Fruit fly (Drosophila melanogaster) whole organism, wandering third instar larva: ENCODE measurements around the gene ATbp.
A peak's percentile ranks its signal among the peaks of the same experiment; 100 is the strongest.

Source experiments
- Abd-B ChIP-seq: fragments of >200 bp; optimal IDR thresholded peaks from 2 replicates; lab custom pipeline; 2017; ENCODE audit warnings: missing biosample characterization, missing genetic modification characterization
- CG32264 ChIP-seq: fragments of 200-800 bp; sonication (Bioruptor generic); optimal IDR thresholded peaks from 2 replicates; lab custom pipeline; 2016; ENCODE audit warnings: missing biosample characterization, missing genetic modification characterization
- CG9705 ChIP-seq: fragments of 200-800 bp; sonication (Bioruptor generic); optimal IDR thresholded peaks from 2 replicates; lab custom pipeline; 2018; ENCODE audit warnings: missing biosample characterization, mild to moderate bottlenecking, missing genetic modification characterization
- CrebA ChIP-seq: fragments of 200-800 bp; sonication (Bioruptor generic); optimal IDR thresholded peaks from 2 replicates; lab custom pipeline; 2016; ENCODE audit warnings: missing biosample characterization, mild to moderate bottlenecking, missing genetic modification characterization, borderline replicate concordance
- GATAd ChIP-seq: sonication (Bioruptor generic); optimal IDR thresholded peaks from 2 replicates; lab custom pipeline; 2016; ENCODE audit warnings: missing biosample characterization, missing genetic modification characterization
- HLH106 ChIP-seq: fragments of 200-800 bp; optimal IDR thresholded peaks from 3 replicates; lab custom pipeline; 2019; ENCODE audit warnings: missing biosample characterization, mild to moderate bottlenecking, missing genetic modification characterization, moderate library complexity
- Hnf4 ChIP-seq: fragments of 200-800 bp; sonication (Bioruptor generic); optimal IDR thresholded peaks from 2 replicates; lab custom pipeline; 2016; ENCODE audit warnings: missing biosample characterization, mild to moderate bottlenecking, missing genetic modification characterization
- Hr78 ChIP-seq: fragments of >200 bp; optimal IDR thresholded peaks from 2 replicates; lab custom pipeline; 2017; ENCODE audit warnings: missing biosample characterization, missing genetic modification characterization
- Jra ChIP-seq: sonication (Bioruptor generic); optimal IDR thresholded peaks from 2 replicates; lab custom pipeline; 2016; ENCODE audit warnings: missing biosample characterization, missing genetic modification characterization
- Myc ChIP-seq: fragments of >200 bp; optimal IDR thresholded peaks from 2 replicates; lab custom pipeline; 2017
- OdsH ChIP-seq: fragments of 200-800 bp; sonication (Bioruptor generic); optimal IDR thresholded peaks from 2 replicates; lab custom pipeline; 2016; ENCODE audit warnings: missing biosample characterization, mild to moderate bottlenecking, missing genetic modification characterization
- Rel ChIP-seq, 2 experiments: fragments of 200-800 bp; sonication (Bioruptor generic) in 1 of 2; optimal IDR thresholded peaks; 2 replicates in 1 of 2; 3 replicates in 1 of 2; lab custom pipeline; 2016 to 2019; ENCODE audit warnings: mild to moderate bottlenecking in 2 of 2, missing biosample characterization in 2 of 2, missing genetic modification characterization in 2 of 2, moderate library complexity in 1 of 2
- Sp1 ChIP-seq: fragments of 200-800 bp; sonication (Bioruptor generic); optimal IDR thresholded peaks from 3 replicates; lab custom pipeline; 2019; ENCODE audit warnings: missing biosample characterization, mild to moderate bottlenecking, missing genetic modification characterization, moderate library complexity
- br ChIP-seq: fragments of 200-800 bp; sonication (Bioruptor generic); optimal IDR thresholded peaks from 2 replicates; lab custom pipeline; 2016; ENCODE audit warnings: missing biosample characterization, missing genetic modification characterization
- brk ChIP-seq: fragments of 200-800 bp; sonication (Bioruptor generic); optimal IDR thresholded peaks from 2 replicates; lab custom pipeline; 2016; ENCODE audit warnings: missing biosample characterization, mild to moderate bottlenecking, missing genetic modification characterization
- dl ChIP-seq, 2 experiments: fragments of 175-275, 200-275 bp in 1 of 2; fragments of 200-275 bp in 1 of 2; sonication (Bioruptor generic); optimal IDR thresholded peaks; lab custom pipeline; 2018; ENCODE audit warnings: mild to moderate bottlenecking in 2 of 2, missing biosample characterization in 2 of 2, missing genetic modification characterization in 2 of 2, moderate library complexity in 2 of 2; ENCODE audit not compliant: partially characterized antibody in 2 of 2, insufficient read depth in 1 of 2
- dsf ChIP-seq: sonication (Bioruptor generic); optimal IDR thresholded peaks from 2 replicates; lab custom pipeline; 2016; ENCODE audit warnings: missing biosample characterization, missing genetic modification characterization, borderline replicate concordance
- ey ChIP-seq: fragments of 200-800 bp; sonication (Bioruptor generic); optimal IDR thresholded peaks from 2 replicates; lab custom pipeline; 2016; ENCODE audit warnings: missing biosample characterization, missing genetic modification characterization
- fru ChIP-seq: fragments of 200-800 bp; sonication (Bioruptor generic); optimal IDR thresholded peaks from 3 replicates; lab custom pipeline; 2016; ENCODE audit warnings: missing biosample characterization, mild to moderate bottlenecking, missing genetic modification characterization
- h ChIP-seq: fragments of 200-800 bp; sonication (Bioruptor generic); optimal IDR thresholded peaks from 3 replicates; lab custom pipeline; 2016; ENCODE audit warnings: missing biosample characterization, mild to moderate bottlenecking, missing genetic modification characterization
- jim ChIP-seq: fragments of 175-275, 200-325 bp; sonication (Bioruptor generic); optimal IDR thresholded peaks from 2 replicates; lab custom pipeline; 2016; ENCODE audit warnings: missing biosample characterization, mild to moderate bottlenecking, missing genetic modification characterization
- lola ChIP-seq: fragments of >200 bp; optimal IDR thresholded peaks from 2 replicates; lab custom pipeline; 2017; ENCODE audit warnings: missing biosample characterization, missing genetic modification characterization
- pan ChIP-seq: fragments of >200 bp; optimal IDR thresholded peaks from 2 replicates; lab custom pipeline; 2017
- psq ChIP-seq: fragments of 200-800 bp; sonication (Bioruptor generic); optimal IDR thresholded peaks from 3 replicates; lab custom pipeline; 2017; ENCODE audit warnings: missing biosample characterization, mild to moderate bottlenecking, missing genetic modification characterization, moderate library complexity
- rgr ChIP-seq: fragments of 200-800 bp; sonication (Bioruptor generic); optimal IDR thresholded peaks from 3 replicates; lab custom pipeline; 2016; ENCODE audit warnings: missing biosample characterization, mild to moderate bottlenecking, missing genetic modification characterization
- sage ChIP-seq: fragments of 200-800 bp; sonication (Bioruptor generic); optimal IDR thresholded peaks from 2 replicates; lab custom pipeline; 2016; ENCODE audit warnings: missing biosample characterization, mild to moderate bottlenecking, missing genetic modification characterization
- tai ChIP-seq: sonication (Bioruptor generic); optimal IDR thresholded peaks from 2 replicates; lab custom pipeline; 2016; ENCODE audit warnings: missing biosample characterization, missing genetic modification characterization
- usp ChIP-seq: fragments of >200 bp; optimal IDR thresholded peaks from 2 replicates; lab custom pipeline; 2017; ENCODE audit warnings: missing biosample characterization, missing genetic modification characterization
- woc ChIP-seq: sonication (Bioruptor generic); optimal IDR thresholded peaks from 2 replicates; lab custom pipeline; 2016; ENCODE audit warnings: missing biosample characterization, mild to moderate bottlenecking, missing genetic modification characterization

The ATbp gene

dm6 chrX:23082407-23082905 lies 23.3 kb upstream of the ATbp start, which contains the start of the genes CG17163 and CG17168:
TSS of gene CG17163 (minus strand) at chrX:23082709.
TSS of gene CG17168 (plus strand) at chrX:23082738.
- TF ChIP-seq Hnf4 (GFP tag; lab: Kevin White, UChicago): no peak
- no peak for TF ChIP-seq psq (GFP tag; lab: Kevin White, UChicago)
- TF ChIP-seq Myc (lab: Kevin White, UChicago): no peak
- TF ChIP-seq CG9705 (GFP tag; lab: Kevin White, UChicago): no peak
- no peak for TF ChIP-seq Rel (GFP tag; optimal IDR thresholded peaks at IDR 0.05; lab: Kevin White, UChicago)
- TF ChIP-seq Rel (tag; optimal IDR thresholded peaks at IDR 0.05; lab: Kevin White, UChicago): peak; percentile 46
- TF ChIP-seq rgr (GFP tag; lab: Kevin White, UChicago): no peak

- TF ChIP-seq brk: no peak
- no peak for TF ChIP-seq rgr (GFP tag; lab: Kevin White, UChicago)
- TF ChIP-seq usp: no peak
- TF ChIP-seq fru (GFP tag; lab: Kevin White, UChicago): no peak
- no peak for TF ChIP-seq CG9705 (GFP tag; lab: Kevin White, UChicago)
- TF ChIP-seq GATAd (GFP tag; lab: Kevin White, UChicago): no peak
- no peak for TF ChIP-seq CrebA (GFP tag; lab: Kevin White, UChicago)
- TF ChIP-seq ey (GFP tag; lab: Kevin White, UChicago): no peak
- TF ChIP-seq OdsH (GFP tag; lab: Kevin White, UChicago): no peak
- no peak for TF ChIP-seq Myc (lab: Kevin White, UChicago)
- no peak for TF ChIP-seq sage (GFP tag; lab: Kevin White, UChicago)
- TF ChIP-seq CG32264 (GFP tag; lab: Kevin White, UChicago): no peak
- no peak for TF ChIP-seq Sp1
Measured at dm6 chrX:23084372-23084771, 21.4 kb upstream of the ATbp start, which contains the start of gene CG17169. TSS of gene CG17169 (plus strand) at chrX:23084672.

dm6 chrX:23089087-23089732 lies 16.6 kb upstream of the ATbp start:
- no peak for TF ChIP-seq pan (lab: Kevin White, UChicago)
- TF ChIP-seq Abd-B: no peak
- TF ChIP-seq Rel (GFP tag; optimal IDR thresholded peaks at IDR 0.05; lab: Kevin White, UChicago): no peak
- no peak for TF ChIP-seq Rel (tag; optimal IDR thresholded peaks at IDR 0.05; lab: Kevin White, UChicago)
- no peak for TF ChIP-seq woc
- no peak for TF ChIP-seq dl (GFP tag; optimal IDR thresholded peaks at IDR 0.05; lab: Kevin White, UChicago; ENCODE audit: insufficient read depth in 1 of 2, partially characterized antibody in 2 of 2)
- TF ChIP-seq Jra (GFP tag; lab: Kevin White, UChicago): no peak
- TF ChIP-seq lola (GFP tag; lab: Kevin White, UChicago): no peak
- TF ChIP-seq sage (GFP tag; lab: Kevin White, UChicago): no peak
- TF ChIP-seq brk: no peak
- TF ChIP-seq jim (GFP tag; lab: Kevin White, UChicago): no peak
- no peak for TF ChIP-seq br (GFP tag; lab: Kevin White, UChicago)
- no peak for TF ChIP-seq psq (GFP tag; lab: Kevin White, UChicago)
- no peak for TF ChIP-seq GATAd (GFP tag; lab: Kevin White, UChicago)
- TF ChIP-seq, all 38 proteins: peak for 0

dm6 chrX:23090474-23090873 lies 15.3 kb upstream of the ATbp start:
- TF ChIP-seq woc (no peak), rgr (GFP tag; lab: Kevin White, UChicago) (no peak), CG9705 (GFP tag; lab: Kevin White, UChicago) (no peak), jim (GFP tag; lab: Kevin White, UChicago) (no peak), CG32264 (GFP tag; lab: Kevin White, UChicago) (no peak), Jra (GFP tag; lab: Kevin White, UChicago) (no peak), tai (GFP tag; lab: Kevin White, UChicago) (no peak), GATAd (GFP tag; lab: Kevin White, UChicago) (no peak), Hr78 (GFP tag; lab: Kevin White, UChicago) (no peak), usp (no peak), dsf (no peak), ey (GFP tag; lab: Kevin White, UChicago) (no peak), lola (GFP tag; lab: Kevin White, UChicago) (no peak), pan (lab: Kevin White, UChicago) (no peak), h (GFP tag; lab: Kevin White, UChicago) (no peak), Myc (lab: Kevin White, UChicago) (no peak), HLH106 (no peak), psq (GFP tag; lab: Kevin White, UChicago) (no peak), Abd-B (no peak), Hnf4 (GFP tag; lab: Kevin White, UChicago) (no peak)
